Fruit fly (Drosophila melanogaster) whole organism, embryonic: ENCODE data around the gene CG31957.
A peak's percentile ranks its signal among the peaks of the same experiment; 100 is the strongest.

ENCODE experiments used
- Atf3 ChIP-seq: fragments of 200-800 bp; sonication (Bioruptor generic); optimal IDR thresholded peaks from 3 replicates; lab custom pipeline; 2016; ENCODE audit warnings: missing biosample characterization, missing genetic modification characterization
- B-H1 ChIP-seq: fragments of 200-800 bp; sonication (Bioruptor generic); IDR thresholded peaks from 3 replicates; pipeline ENCODE4 v1.3.6; 2022; ENCODE audit warnings: missing biosample characterization, missing genetic modification characterization
- BEAF-32 ChIP-seq: fragments of 200-800 bp; sonication (Bioruptor generic); optimal IDR thresholded peaks from 3 replicates; lab custom pipeline; 2017; ENCODE audit warnings: missing biosample characterization, missing genetic modification characterization, mild to moderate bottlenecking, moderate library complexity, missing genetic modification reagents
- CG10274 ChIP-seq: fragments of 200-800 bp; sonication (Bioruptor generic); optimal IDR thresholded peaks from 3 replicates; lab custom pipeline; 2017; ENCODE audit warnings: missing biosample characterization, mild to moderate bottlenecking, missing genetic modification characterization
- CG10462 ChIP-seq: fragments of 200-800 bp; sonication (Bioruptor generic); optimal IDR thresholded peaks from 2 replicates; lab custom pipeline; 2016; ENCODE audit warnings: missing biosample characterization, missing genetic modification characterization
- CG10979 ChIP-seq: fragments of 200-800 bp; sonication (Bioruptor generic); optimal IDR thresholded peaks from 2 replicates; lab custom pipeline; 2018; ENCODE audit warnings: missing biosample characterization, mild to moderate bottlenecking, missing genetic modification characterization, moderate library complexity
- CG11085 ChIP-seq: fragments of 200-800 bp; sonication (Bioruptor generic); IDR thresholded peaks from 2 replicates; pipeline ENCODE4 v1.3.6; 2022; ENCODE audit warnings: missing biosample characterization, missing genetic modification characterization
- CG11247 ChIP-seq: fragments of 200-800 bp; sonication (Bioruptor generic); IDR thresholded peaks from 2 replicates; pipeline ENCODE4 v1.3.6; 2022; ENCODE audit warnings: missing biosample characterization, missing genetic modification characterization
- CG12236 ChIP-seq: fragments of 200-800 bp; sonication (Bioruptor generic); optimal IDR thresholded peaks from 2 replicates; lab custom pipeline; 2016; ENCODE audit warnings: missing biosample characterization, missing genetic modification characterization
- CG13624 ChIP-seq: fragments of 200-800 bp; sonication (Bioruptor generic); optimal IDR thresholded peaks from 2 replicates; lab custom pipeline; 2016; ENCODE audit warnings: missing biosample characterization, missing genetic modification characterization
- CG14050 ChIP-seq: fragments of 200-800 bp; sonication (Bioruptor generic); IDR thresholded peaks from 3 replicates; pipeline ENCODE4 v1.3.6; 2022; ENCODE audit warnings: missing biosample characterization, missing genetic modification characterization
- CG15601 ChIP-seq: fragments of 200-800 bp; sonication (Bioruptor generic); optimal IDR thresholded peaks from 3 replicates; lab custom pipeline; 2019; ENCODE audit warnings: missing biosample characterization, mild to moderate bottlenecking, missing genetic modification characterization, moderate library complexity
- CG17186 ChIP-seq: fragments of 200-800 bp; sonication (Bioruptor generic); optimal IDR thresholded peaks from 3 replicates; lab custom pipeline; 2017; ENCODE audit warnings: missing biosample characterization, missing genetic modification reagents, missing genetic modification characterization
- CG3281 ChIP-seq: fragments of 200-800 bp; sonication (Bioruptor generic); optimal IDR thresholded peaks from 3 replicates; lab custom pipeline; 2017; ENCODE audit warnings: missing biosample characterization, mild to moderate bottlenecking, missing genetic modification characterization
- CG33213 ChIP-seq: fragments of 200-800 bp; sonication (Bioruptor generic); optimal IDR thresholded peaks from 3 replicates; lab custom pipeline; 2016; ENCODE audit warnings: missing biosample characterization, missing genetic modification characterization
- CG34376 ChIP-seq: fragments of 200-800 bp; sonication (Bioruptor generic); optimal IDR thresholded peaks from 2 replicates; lab custom pipeline; 2018; ENCODE audit warnings: missing biosample characterization, mild to moderate bottlenecking, missing genetic modification characterization
- CG4730 ChIP-seq: fragments of 200-800 bp; sonication (Bioruptor generic); IDR thresholded peaks from 2 replicates; pipeline ENCODE4 v1.3.6; 2022; ENCODE audit warnings: missing biosample characterization, missing genetic modification characterization
- CG6683 ChIP-seq: fragments of 200-800 bp; sonication (Bioruptor generic); optimal IDR thresholded peaks from 2 replicates; lab custom pipeline; 2017; ENCODE audit warnings: missing biosample characterization, mild to moderate bottlenecking, missing genetic modification characterization, missing genetic modification reagents
- CG7372 ChIP-seq: fragments of 200-800 bp; sonication (Bioruptor generic); IDR thresholded peaks from 2 replicates; pipeline ENCODE4 v1.3.6; 2022; ENCODE audit warnings: missing biosample characterization, missing genetic modification characterization
- CG8388 ChIP-seq: fragments of 200-800 bp; sonication (Bioruptor generic); optimal IDR thresholded peaks from 2 replicates; lab custom pipeline; 2019; ENCODE audit warnings: missing biosample characterization, mild to moderate bottlenecking, missing genetic modification characterization, moderate library complexity
- CG8765 ChIP-seq: fragments of 200-800 bp; sonication (Bioruptor generic); IDR thresholded peaks from 2 replicates; pipeline ENCODE4 v1.3.6; 2022; ENCODE audit warnings: missing biosample characterization, missing genetic modification characterization
- CG9797 ChIP-seq: fragments of 200-800 bp; sonication (Bioruptor generic); optimal IDR thresholded peaks from 3 replicates; lab custom pipeline; 2018; ENCODE audit warnings: missing biosample characterization, mild to moderate bottlenecking, missing genetic modification characterization
- CkIIα-i1 ChIP-seq: fragments of 200-800 bp; sonication (Bioruptor generic); IDR thresholded peaks from 2 replicates; pipeline ENCODE4 v1.3.6; 2022; ENCODE audit warnings: missing biosample characterization, missing genetic modification characterization
- CrebB ChIP-seq: fragments of 200-800 bp; sonication (Bioruptor generic); optimal IDR thresholded peaks from 3 replicates; lab custom pipeline; 2018; ENCODE audit warnings: missing biosample characterization, mild to moderate bottlenecking, missing genetic modification characterization
- D19A ChIP-seq: fragments of 200-800 bp; optimal IDR thresholded peaks from 3 replicates; lab custom pipeline; 2019; ENCODE audit warnings: missing biosample characterization, mild to moderate bottlenecking, missing genetic modification characterization, moderate library complexity
- Dfd ChIP-seq, 2 experiments: fragments of >200 bp; optimal IDR thresholded peaks; 2 replicates each; lab custom pipeline; 2017; ENCODE audit warnings: missing biosample characterization in 2 of 2, missing genetic modification characterization in 2 of 2
- Dip2 ChIP-seq: fragments of 200-800 bp; sonication (Bioruptor generic); IDR thresholded peaks from 2 replicates; pipeline ENCODE4 v1.3.6; 2022; ENCODE audit warnings: missing biosample characterization, missing genetic modification characterization
- Elba2 ChIP-seq: fragments of 200-800 bp; sonication (Bioruptor generic); optimal IDR thresholded peaks from 3 replicates; lab custom pipeline; 2016; ENCODE audit warnings: missing biosample characterization, missing genetic modification characterization
- Fer3 ChIP-seq: fragments of 200-800 bp; sonication (Bioruptor generic); optimal IDR thresholded peaks from 2 replicates; lab custom pipeline; 2018; ENCODE audit warnings: missing biosample characterization, mild to moderate bottlenecking, missing genetic modification characterization, moderate library complexity
- HLH4C ChIP-seq: fragments of 200-800 bp; sonication (Bioruptor generic); IDR thresholded peaks from 3 replicates; pipeline ENCODE4 v1.3.6; 2022; ENCODE audit warnings: missing biosample characterization, missing genetic modification characterization; ENCODE audit not compliant: partially characterized antibody
- Hand ChIP-seq: fragments of 200-800 bp; sonication (Bioruptor generic); optimal IDR thresholded peaks from 2 replicates; lab custom pipeline; 2017; ENCODE audit warnings: mild to moderate bottlenecking, missing biosample characterization, missing genetic modification reagents, missing genetic modification characterization
- HmgD ChIP-seq: fragments of 200-800 bp; sonication (Bioruptor generic); optimal IDR thresholded peaks from 3 replicates; lab custom pipeline; 2016; ENCODE audit warnings: missing biosample characterization, missing genetic modification characterization
- NK7.1 ChIP-seq: fragments of 200-800 bp; sonication (Bioruptor generic); optimal IDR thresholded peaks from 3 replicates; lab custom pipeline; 2016; ENCODE audit warnings: missing biosample characterization, missing genetic modification characterization
- Opbp ChIP-seq: fragments of 200-800 bp; sonication (Bioruptor generic); IDR thresholded peaks from 3 replicates; pipeline ENCODE4 v1.3.6; 2022; ENCODE audit warnings: missing biosample characterization, missing genetic modification characterization; ENCODE audit not compliant: partially characterized antibody
- Sin3A ChIP-seq: fragments of >200 bp; optimal IDR thresholded peaks from 2 replicates; lab custom pipeline; 2018
- Xbp1 ChIP-seq: fragments of 200-800 bp; sonication (Bioruptor generic); optimal IDR thresholded peaks from 3 replicates; lab custom pipeline; 2016; ENCODE audit warnings: missing biosample characterization, mild to moderate bottlenecking, missing genetic modification characterization
- btn ChIP-seq: fragments of 200-800 bp; sonication (Bioruptor generic); optimal IDR thresholded peaks from 2 replicates; lab custom pipeline; 2016; ENCODE audit warnings: missing biosample characterization, missing genetic modification characterization
- chinmo ChIP-seq: fragments of 200-800 bp; sonication (Bioruptor generic); IDR thresholded peaks from 4 replicates; pipeline ENCODE4 v1.3.6; 2022; ENCODE audit warnings: missing biosample characterization, missing genetic modification characterization; ENCODE audit not compliant: partially characterized antibody
- dan ChIP-seq: fragments of 200-800 bp; sonication (Bioruptor generic); IDR thresholded peaks from 2 replicates; pipeline ENCODE4 v1.3.6; 2022; ENCODE audit warnings: missing biosample characterization, missing genetic modification characterization
- dati ChIP-seq: fragments of 200-800 bp; sonication (Bioruptor generic); IDR thresholded peaks from 2 replicates; pipeline ENCODE4 v1.3.6; 2022; ENCODE audit warnings: missing biosample characterization, missing genetic modification characterization
- dysf ChIP-seq: fragments of 200-800 bp; sonication (Bioruptor generic); IDR thresholded peaks from 3 replicates; pipeline ENCODE4 v1.3.6; 2022; ENCODE audit warnings: missing biosample characterization, missing genetic modification characterization
- fd3F ChIP-seq: fragments of 200-800 bp; sonication (Bioruptor generic); optimal IDR thresholded peaks from 2 replicates; lab custom pipeline; 2018; ENCODE audit warnings: missing biosample characterization, mild to moderate bottlenecking, missing genetic modification characterization, moderate library complexity
- gce ChIP-seq: fragments of 200-800 bp; sonication (Bioruptor generic); IDR thresholded peaks from 3 replicates; pipeline ENCODE4 v1.3.6; 2022; ENCODE audit warnings: missing biosample characterization, missing genetic modification characterization
- grau ChIP-seq: fragments of 200-800 bp; optimal IDR thresholded peaks from 3 replicates; lab custom pipeline; 2019; ENCODE audit warnings: missing biosample characterization, mild to moderate bottlenecking, missing genetic modification characterization, moderate library complexity
- jigr1 ChIP-seq: fragments of 200-800 bp; sonication (Bioruptor generic); IDR thresholded peaks from 3 replicates; pipeline ENCODE4 v1.3.6; 2022; ENCODE audit warnings: missing biosample characterization, missing genetic modification characterization
- kay ChIP-seq: fragments of 200-800 bp; sonication (Bioruptor generic); optimal IDR thresholded peaks from 2 replicates; lab custom pipeline; 2016; ENCODE audit warnings: missing biosample characterization, missing genetic modification characterization
- p53 ChIP-seq: fragments of 200-800 bp; sonication (Bioruptor generic); optimal IDR thresholded peaks from 2 replicates; lab custom pipeline; 2016; ENCODE audit warnings: missing biosample characterization, missing genetic modification characterization
- pros ChIP-seq: fragments of 200-800 bp; sonication (Bioruptor generic); optimal IDR thresholded peaks from 3 replicates; lab custom pipeline; 2019; ENCODE audit warnings: missing biosample characterization, mild to moderate bottlenecking, missing genetic modification characterization, moderate library complexity
- slou ChIP-seq: fragments of 200-800 bp; sonication (Bioruptor generic); optimal IDR thresholded peaks from 3 replicates; lab custom pipeline; 2016; ENCODE audit warnings: missing biosample characterization, missing genetic modification characterization
- ttk ChIP-seq: fragments of 200-800 bp; sonication (Bioruptor generic); IDR thresholded peaks from 2 replicates; pipeline ENCODE4 v2.1.2; 2022; ENCODE audit warnings: missing biosample characterization, missing genetic modification characterization
- unpg ChIP-seq: fragments of 200-800 bp; sonication (Bioruptor generic); optimal IDR thresholded peaks from 3 replicates; lab custom pipeline; 2018; ENCODE audit warnings: missing biosample characterization, mild to moderate bottlenecking, missing genetic modification characterization, moderate library complexity

The CG31957 gene

dm6 chr2L:3827406-3828133, 44.7 kb downstream of the CG31957 start (continued):
- TF ChIP-seq CrebB (tag; lab: Kevin White, UChicago) (peak; percentile 7), CG33213 (GFP tag; lab: Kevin White, UChicago) (peak; percentile 43), CG8765 (GFP tag; lab: Robert Waterston, UW) (peak; percentile 82), D19A (tag; lab: Kevin White, UChicago) (peak; percentile 87), HmgD (no peak), dysf (GFP tag; lab: Robert Waterston, UW) (no peak), kay (no peak), BEAF-32 (GFP tag; lab: Kevin White, UChicago) (no peak), B-H1 (no peak), ttk (GFP tag; lab: Robert Waterston, UW) (no peak), fd3F (GFP tag; lab: Kevin White, UChicago) (no peak), CkIIα-i1 (GFP tag; lab: Robert Waterston, UW) (no peak), CG14050 (GFP tag; lab: Robert Waterston, UW) (no peak), unpg (GFP tag; lab: Kevin White, UChicago) (peak; percentile 79), Atf3 (GFP tag; lab: Kevin White, UChicago) (peak; percentile 2), CG7372 (no peak), CG6683 (GFP tag; lab: Kevin White, UChicago) (no peak), CG4730 (GFP tag; lab: Robert Waterston, UW) (no peak), Opbp (no peak), Hand (no peak), Dip2 (no peak), CG34376 (GFP tag; lab: Kevin White, UChicago) (no peak), CG11085 (no peak), Dfd (GFP tag; optimal IDR thresholded peaks at IDR 0.05; lab: Kevin White, UChicago) (no peak), Xbp1 (GFP tag; lab: Kevin White, UChicago) (peak; percentile 42), CG10462 (GFP tag; lab: Kevin White, UChicago) (peak; percentile 58), Elba2 (peak; percentile 83), btn (GFP tag; lab: Kevin White, UChicago) (peak; percentile 26), HLH4C (GFP tag; lab: Robert Waterston, UW) (no peak), p53 (GFP tag; lab: Kevin White, UChicago) (no peak), CG10979 (tag; lab: Kevin White, UChicago) (peak; percentile 95), CG12236 (peak; percentile 73), gce (no peak), NK7.1 (GFP tag; lab: Kevin White, UChicago) (no peak), Sin3A (lab: Kevin White, UChicago) (no peak), Fer3 (tag; lab: Kevin White, UChicago) (no peak), CG9797 (no peak), grau (peak; percentile 77), CG11247 (no peak), CG15601 (tag; lab: Kevin White, UChicago) (peak; percentile 77), pros (peak; percentile 97), dan (GFP tag; lab: Robert Waterston, UW) (peak; percentile 75; the same call in 1 of the 2 replicates), CG8388 (GFP tag; lab: Kevin White, UChicago) (peak; percentile 81), dati (GFP tag; lab: Robert Waterston, UW) (no peak), CG17186 (no peak), chinmo (GFP tag; lab: Robert Waterston, UW) (no peak), CG13624 (GFP tag; lab: Kevin White, UChicago) (no peak), jigr1 (GFP tag; lab: Robert Waterston, UW) (no peak), slou (GFP tag; lab: Kevin White, UChicago) (no peak), CG3281 (no peak), CG10274 (GFP tag; lab: Kevin White, UChicago) (no peak)
